Fruit fly (Drosophila melanogaster) ovary, adult (tissue): ENCODE results near the gene CG5445.

ENCODE experiments used
- CG17801 ChIP-seq: fragments of 200-800 bp; optimal IDR thresholded peaks from 2 replicates; lab custom pipeline; 2019; ENCODE audit warnings: missing biosample characterization, mild to moderate bottlenecking, missing genetic modification characterization, moderate library complexity; ENCODE audit not compliant: partially characterized antibody

Gene CG5445

DNA sequence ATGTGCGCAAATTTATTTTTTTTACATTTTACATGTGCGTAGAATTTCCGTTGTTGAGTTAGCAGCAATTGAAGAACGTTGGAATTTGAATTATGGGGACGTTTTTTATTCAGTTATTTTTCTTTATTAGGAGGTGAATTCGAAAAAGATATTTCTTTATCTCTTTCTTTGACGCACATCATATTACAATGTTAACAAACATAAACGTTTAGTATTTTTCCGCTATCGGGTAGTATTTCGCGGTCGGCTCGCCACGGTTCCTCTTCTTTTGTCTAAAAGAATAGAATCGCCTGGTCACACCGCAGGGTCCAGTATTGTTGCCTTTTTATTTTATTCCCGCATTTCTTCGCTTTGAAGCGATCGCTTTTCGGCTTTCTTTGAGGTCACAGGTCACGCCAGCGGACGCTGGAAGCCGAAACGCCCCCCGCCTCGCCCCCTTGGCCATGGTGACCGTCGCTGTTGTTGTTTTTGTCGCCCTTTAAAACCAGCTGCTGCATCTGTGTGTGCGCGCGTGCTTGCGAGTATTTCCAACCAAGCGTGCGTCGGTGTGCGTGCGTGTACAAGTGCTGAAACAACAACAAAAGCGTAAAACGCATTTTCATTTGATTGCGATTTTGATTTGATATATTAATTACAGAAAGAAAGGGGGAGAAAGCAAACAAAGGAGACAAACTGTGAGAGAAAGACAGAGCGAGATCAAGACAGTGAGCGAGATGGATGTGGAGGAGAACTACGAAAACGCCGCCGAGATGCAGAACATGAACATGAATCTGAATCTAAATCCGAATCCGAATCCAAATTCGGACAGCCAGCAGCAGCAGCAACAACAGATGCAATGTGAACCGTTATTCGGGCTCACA, 20.1 kb downstream of the CG5445 start:
- TF ChIP-seq CG17801, result peak; percentile 31

dm6 chrX:17305544-17305943, 23.2 kb downstream of the CG5445 start:
- no peak for TF ChIP-seq CG17801

DNA sequence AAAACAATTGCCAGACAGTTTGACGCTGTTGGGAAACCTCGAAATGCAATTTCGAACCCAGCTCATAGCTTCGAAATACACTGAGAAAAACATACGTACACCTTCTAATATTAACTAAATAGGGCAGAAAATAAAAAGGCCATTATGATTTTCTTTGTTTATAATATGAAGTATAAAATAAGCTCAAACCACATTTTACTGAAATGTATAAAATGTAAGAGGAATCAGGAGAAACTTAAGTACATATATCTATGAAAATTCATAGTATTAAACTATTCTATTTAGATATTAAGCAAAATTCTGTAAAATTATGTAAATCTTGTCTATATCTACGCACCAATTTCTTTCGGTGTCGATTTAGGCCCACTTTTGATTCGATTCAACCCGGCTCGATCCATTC, 25.9 kb downstream of the CG5445 start:
- no peak for TF ChIP-seq CG17801

DNA sequence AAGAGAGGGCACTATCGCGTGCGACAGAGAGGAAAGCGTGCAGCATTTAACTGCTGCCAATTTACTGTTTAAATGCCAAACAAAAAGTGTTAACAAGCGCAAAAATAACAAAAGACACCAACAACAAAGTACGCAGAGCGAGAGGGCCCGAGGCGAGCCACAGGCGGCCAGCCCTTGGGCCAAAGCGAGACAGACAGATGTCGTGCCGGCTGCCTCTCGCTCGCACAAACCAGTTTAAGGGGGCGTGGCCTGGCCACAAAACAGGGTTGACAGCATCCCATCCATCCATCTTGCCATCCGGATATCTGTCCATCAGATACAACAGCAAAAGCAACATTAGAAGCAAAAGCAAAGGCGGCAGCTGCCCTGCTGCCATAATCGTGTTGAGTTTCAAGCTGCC, 31.1 kb downstream of the CG5445 start:
- TF ChIP-seq CG17801, result no peak

DNA sequence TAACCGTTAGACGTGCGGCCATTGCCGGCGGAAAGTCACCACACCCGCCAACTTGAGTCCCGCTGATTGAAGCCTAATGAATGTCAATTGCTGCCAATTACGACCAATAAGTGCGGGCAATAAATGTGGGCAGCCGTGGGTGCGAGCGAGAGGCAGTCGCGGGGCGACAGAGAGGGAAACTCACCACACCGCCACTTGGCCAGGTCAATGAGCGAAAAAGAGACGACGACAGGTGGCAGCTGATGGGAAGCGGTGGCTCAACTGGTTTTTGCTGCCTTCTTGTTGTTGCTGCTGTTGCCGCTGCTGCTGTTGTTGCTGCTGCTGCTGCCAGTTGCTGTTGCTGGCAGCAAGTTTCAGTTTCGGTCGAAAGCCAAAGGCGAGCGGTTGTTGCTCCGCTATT, 31.9 kb downstream of the CG5445 start, which contains the start of gene B-H2:
Gene B-H2 (plus strand): TSS at position 369 of the 400 bp plus-strand sequence.
- TF ChIP-seq CG17801, result no peak

DNA sequence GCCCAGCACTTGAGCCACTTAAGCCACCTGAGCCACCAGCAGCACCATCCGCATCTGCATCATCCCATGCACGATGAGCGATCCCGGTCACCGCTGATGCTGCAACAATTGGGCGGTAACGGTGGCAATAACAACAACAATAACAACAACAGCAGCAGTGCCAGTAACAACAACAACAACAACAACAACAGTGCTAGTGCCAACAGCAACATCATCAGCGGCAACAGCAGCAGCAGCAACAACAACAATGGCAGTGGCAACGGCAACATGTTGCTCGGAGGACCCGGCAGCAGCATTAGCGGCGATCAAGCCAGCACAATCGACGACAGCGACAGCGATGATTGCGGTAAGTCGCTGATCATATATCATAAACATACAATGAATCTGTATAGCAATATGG, 33.3 kb downstream of the CG5445 start:
- no peak for TF ChIP-seq CG17801

DNA sequence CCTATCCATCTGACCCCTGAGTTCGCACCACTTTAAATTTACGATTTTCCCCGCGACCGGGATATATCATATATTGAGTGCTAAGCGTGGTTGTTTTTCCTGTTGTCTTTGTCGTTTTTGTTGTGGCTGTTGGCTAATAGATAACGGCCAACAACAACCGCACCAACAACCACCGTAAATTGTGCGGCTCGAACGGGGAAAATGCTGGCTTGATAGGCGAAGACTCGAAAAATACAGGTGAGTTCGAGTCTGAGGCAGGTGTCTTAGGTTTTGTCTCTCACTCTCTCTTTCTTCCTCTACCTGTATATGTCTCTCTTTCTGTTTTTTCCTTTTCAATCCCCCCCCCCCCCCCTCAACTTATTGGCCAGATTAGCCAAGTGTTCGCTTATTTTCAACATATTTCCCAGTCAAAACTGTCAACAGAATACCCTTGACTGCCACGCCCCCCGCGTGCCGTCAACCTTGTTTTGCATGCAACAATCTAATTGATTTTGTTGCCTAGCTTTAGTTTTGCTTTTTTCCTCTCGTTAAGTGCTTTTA, 34.5 kb downstream of the CG5445 start:
- TF ChIP-seq CG17801, result no peak

- no peak for TF ChIP-seq CG17801
Observed at dm6 chrX:17322852-17323251, 40.6 kb downstream of the CG5445 start.

- no peak for TF ChIP-seq CG17801
Observed at dm6 chrX:17329933-17330674, 47.8 kb downstream of the CG5445 start.

DNA sequence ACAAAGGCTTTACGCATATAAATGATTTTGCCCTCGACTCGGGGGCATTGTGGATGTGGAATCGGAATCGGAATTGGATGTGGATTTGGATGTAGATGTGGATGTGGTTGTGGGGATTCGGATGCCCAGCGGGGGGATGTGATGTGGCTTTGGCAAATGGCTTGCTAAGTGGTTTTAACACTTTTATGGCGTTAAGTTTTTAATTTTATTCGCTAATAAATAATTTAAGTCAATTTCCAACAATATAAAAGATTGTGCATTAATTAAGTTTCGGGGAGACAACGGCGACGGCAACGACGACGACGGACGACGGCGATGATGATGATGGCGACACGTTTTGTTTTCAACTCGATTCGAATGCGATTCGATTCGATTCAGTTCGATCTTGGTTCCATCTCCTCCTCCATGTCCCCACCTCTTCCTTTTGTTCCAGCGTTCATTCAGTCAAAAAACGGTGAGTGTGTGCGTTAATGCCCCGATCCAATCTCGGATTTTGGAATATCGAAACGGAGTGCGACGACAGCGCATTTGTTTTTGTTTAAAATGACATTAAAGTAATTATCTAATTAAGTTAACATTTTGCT, 48.5 kb downstream of the CG5445 start:
- TF ChIP-seq CG17801, result no peak

- no peak for TF ChIP-seq CG17801
Observed at dm6 chrX:17332390-17332789, 50.1 kb downstream of the CG5445 start.

DNA sequence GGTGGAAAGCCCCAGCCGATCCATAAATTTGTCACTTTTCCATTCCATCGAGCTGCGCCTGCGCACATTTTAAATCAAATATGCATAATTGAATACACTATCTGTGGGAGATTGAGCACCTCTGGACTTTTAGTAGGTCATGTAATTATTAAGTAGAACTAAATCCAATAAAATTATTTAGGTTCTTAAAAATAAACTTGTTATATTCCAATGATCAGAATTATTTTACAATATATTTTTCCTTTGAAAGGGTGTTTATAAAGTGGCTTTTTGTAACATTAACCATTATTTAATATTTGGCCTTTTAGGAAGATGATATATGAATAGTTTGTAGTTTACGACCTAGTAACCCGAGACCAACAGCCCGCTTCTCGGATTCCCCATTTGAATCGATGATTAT, 51.8 kb downstream of the CG5445 start:
- TF ChIP-seq CG17801, result no peak

dm6 chrX:17336335-17336734, 54.0 kb downstream of the CG5445 start:
- TF ChIP-seq CG17801, result no peak

DNA sequence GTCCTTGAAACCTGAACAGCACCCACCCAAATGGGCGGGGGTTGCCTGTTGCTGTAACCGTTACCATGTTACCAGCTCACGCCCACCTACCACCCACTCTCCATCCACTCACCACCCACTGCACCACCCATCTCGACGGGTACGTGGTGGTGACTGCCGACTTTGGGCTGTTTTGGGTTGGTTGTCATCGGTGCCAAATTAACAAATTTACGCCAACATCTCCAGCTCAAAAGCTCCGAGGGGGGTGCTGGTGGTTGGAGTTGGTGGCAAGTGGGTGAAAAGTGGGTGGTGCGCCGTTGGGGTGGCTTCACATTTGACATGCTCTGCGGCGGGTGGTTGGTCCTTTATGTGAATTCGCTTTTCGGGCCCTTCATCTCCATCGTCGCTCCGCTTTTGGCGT, 57.4 kb downstream of the CG5445 start:
- no peak for TF ChIP-seq CG17801

- TF ChIP-seq CG17801, result no peak
Observed at dm6 chrX:17345806-17346424, 63.6 kb downstream of the CG5445 start.

- no peak for TF ChIP-seq CG17801
Observed at dm6 chrX:17351554-17351953, 69.3 kb downstream of the CG5445 start.

DNA sequence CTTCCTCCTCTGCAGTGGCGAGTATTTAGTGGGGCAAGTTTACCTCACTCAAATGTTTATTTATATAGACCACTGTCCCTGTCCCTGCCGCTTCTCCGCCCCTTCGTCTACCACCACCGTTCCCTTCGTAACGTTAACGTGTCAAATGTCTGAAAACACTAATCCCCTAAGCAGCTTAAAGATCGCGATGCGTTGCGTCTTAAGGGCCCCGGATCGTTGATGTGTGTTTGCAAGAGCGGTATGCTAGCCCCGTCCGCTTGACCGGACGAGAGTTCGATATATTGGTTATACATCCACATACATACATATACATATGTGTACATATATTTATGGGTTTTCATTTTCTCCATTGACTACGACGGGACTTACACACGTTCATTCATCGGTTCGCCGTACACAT, 70.6 kb downstream of the CG5445 start:
- no peak for TF ChIP-seq CG17801
